Worm (Caenorhabditis elegans) whole organism, mixed stage, embryonic: Measurements from ENCODE around the gene srh-38.

Source experiments
- blmp-1 ChIP-seq: fragments of 150-350 bp; optimal IDR thresholded peaks from 2 replicates; lab custom pipeline; 2014; ENCODE audit warnings: missing biosample characterization, missing genetic modification characterization
- drap-1 ChIP-seq: fragments of 200-800 bp; sonication (Bioruptor generic); optimal IDR thresholded peaks from 3 replicates; lab custom pipeline; 2018; ENCODE audit warnings: mild to moderate bottlenecking, missing genetic modification characterization, missing compliant biosample characterization
- elt-3 ChIP-seq: fragments of 150-350 bp; optimal IDR thresholded peaks from 2 replicates; lab custom pipeline; 2014; ENCODE audit warnings: missing biosample characterization, missing genetic modification characterization
- lin-32 ChIP-seq: fragments of 200-800 bp; sonication (Bioruptor generic); optimal IDR thresholded peaks from 2 replicates; lab custom pipeline; 2018; ENCODE audit warnings: mild to moderate bottlenecking, missing genetic modification characterization, missing compliant biosample characterization
- mab-5 ChIP-seq: fragments of 150-350 bp; optimal IDR thresholded peaks from 2 replicates; lab custom pipeline; 2014; ENCODE audit warnings: missing biosample characterization, missing genetic modification characterization
- nhr-12 ChIP-seq: fragments of 150-350 bp; optimal IDR thresholded peaks from 2 replicates; lab custom pipeline; 2014; ENCODE audit warnings: missing biosample characterization, missing genetic modification characterization
- nhr-2 ChIP-seq: fragments of 150-350 bp; optimal IDR thresholded peaks from 2 replicates; lab custom pipeline; 2014; ENCODE audit warnings: missing biosample characterization, missing genetic modification characterization
- nhr-28 ChIP-seq: fragments of 150-350 bp; optimal IDR thresholded peaks from 2 replicates; lab custom pipeline; 2014; ENCODE audit warnings: missing biosample characterization, missing genetic modification characterization
- pha-4 ChIP-seq: fragments of 150-350 bp; optimal IDR thresholded peaks from 2 replicates; lab custom pipeline; 2018; ENCODE audit warnings: missing biosample characterization, missing genetic modification reagents, missing genetic modification characterization
- snpc-4 ChIP-seq: fragments of 150-350 bp; optimal IDR thresholded peaks from 2 replicates; lab custom pipeline; 2014; ENCODE audit warnings: missing biosample characterization, missing genetic modification characterization
- unc-120 ChIP-seq: sonication (generic microtip); optimal IDR thresholded peaks from 2 replicates; lab custom pipeline; 2017; ENCODE audit warnings: missing genetic modification characterization, missing compliant biosample characterization; ENCODE audit not compliant: poor library complexity, severe bottlenecking
- unc-39 ChIP-seq: fragments of 150-350 bp; optimal IDR thresholded peaks from 2 replicates; lab custom pipeline; 2014; ENCODE audit warnings: missing biosample characterization, missing genetic modification characterization
- ztf-11 ChIP-seq: fragments of 150-350 bp; optimal IDR thresholded peaks from 2 replicates; lab custom pipeline; 2014; ENCODE audit warnings: missing biosample characterization, missing genetic modification characterization

DNA sequence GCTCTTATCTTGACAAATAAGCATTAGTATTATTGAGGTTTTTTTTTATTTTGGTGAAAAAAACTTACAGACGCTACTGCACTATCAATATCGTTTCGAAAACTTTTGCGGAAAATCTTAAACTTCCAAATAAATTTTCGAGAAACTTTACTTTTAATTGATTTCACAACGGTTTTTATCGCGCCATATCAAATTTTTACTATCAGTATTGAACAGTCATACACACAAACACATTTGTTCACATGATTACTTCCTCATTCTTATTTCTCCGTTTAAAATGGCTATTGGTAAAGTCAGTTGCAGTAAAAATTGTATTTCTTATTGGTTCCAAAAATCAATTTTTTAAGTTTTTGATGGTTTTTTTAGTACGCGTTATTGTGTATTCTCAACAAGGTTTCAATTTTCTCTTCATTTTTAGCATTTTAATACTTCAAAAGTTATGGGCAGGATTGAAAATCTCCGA, 26.3 kb downstream of the srh-38 start, which contains the start of gene pals-32:
- TF ChIP-seq nhr-28 (tag; lab: Kevin White, UChicago) (no peak), pha-4 (tag; lab: Kevin White, UChicago) (no peak), elt-3 (tag; lab: Kevin White, UChicago) (no peak), unc-39 (tag; lab: Kevin White, UChicago) (no peak), unc-120 (tag; lab: Kevin White, UChicago) (no peak), ztf-11 (tag; lab: Kevin White, UChicago) (no peak), blmp-1 (no peak), nhr-12 (no peak), lin-32 (GFP tag; lab: Kevin White, UChicago) (no peak), drap-1 (GFP tag; lab: Kevin White, UChicago) (no peak), snpc-4 (tag; lab: Kevin White, UChicago) (no peak), mab-5 (tag; lab: Kevin White, UChicago) (no peak), nhr-2 (tag; lab: Kevin White, UChicago) (no peak)
